Fruit fly (Drosophila melanogaster) whole organism, prepupa: ENCODE measurements around the gene CG43175.
A peak's percentile ranks its signal among the peaks of the same experiment; 100 is the strongest.

Source experiments
- CG10631 ChIP-seq: fragments of 200-800 bp; sonication (Bioruptor generic); optimal IDR thresholded peaks from 2 replicates; lab custom pipeline; 2016; ENCODE audit warnings: missing biosample characterization, missing genetic modification characterization
- CG10669 ChIP-seq: fragments of 200-800 bp; sonication (Bioruptor generic); optimal IDR thresholded peaks from 3 replicates; lab custom pipeline; 2018; ENCODE audit warnings: missing biosample characterization, mild to moderate bottlenecking, missing genetic modification characterization, moderate library complexity
- CG11762 ChIP-seq: fragments of 200-800 bp; sonication (Bioruptor generic); optimal IDR thresholded peaks from 3 replicates; lab custom pipeline; 2016; ENCODE audit warnings: missing biosample characterization, missing genetic modification characterization; ENCODE audit not compliant: insufficient read depth
- CG1621 ChIP-seq: fragments of 200-800 bp; sonication (Bioruptor generic); optimal IDR thresholded peaks from 3 replicates; lab custom pipeline; 2018; ENCODE audit warnings: missing biosample characterization, mild to moderate bottlenecking, missing genetic modification characterization
- CG16779 ChIP-seq: fragments of 200-800 bp; sonication (Bioruptor generic); optimal IDR thresholded peaks from 3 replicates; lab custom pipeline; 2017; ENCODE audit warnings: missing biosample characterization, mild to moderate bottlenecking, missing genetic modification characterization
- CG3032 ChIP-seq: fragments of 200-800 bp; optimal IDR thresholded peaks from 2 replicates; lab custom pipeline; 2019; ENCODE audit warnings: missing biosample characterization, mild to moderate bottlenecking, missing genetic modification characterization, moderate library complexity
- CG31627 ChIP-seq: fragments of 200-800 bp; sonication (Bioruptor generic); optimal IDR thresholded peaks from 3 replicates; lab custom pipeline; 2016; ENCODE audit warnings: missing biosample characterization, missing genetic modification characterization
- CG32006 ChIP-seq: fragments of 200-800 bp; sonication (Bioruptor generic); optimal IDR thresholded peaks from 3 replicates; lab custom pipeline; 2017; ENCODE audit warnings: missing biosample characterization, mild to moderate bottlenecking, missing genetic modification characterization
- CG34406 ChIP-seq: fragments of 200-800 bp; sonication (Bioruptor generic); optimal IDR thresholded peaks from 3 replicates; lab custom pipeline; 2016; ENCODE audit warnings: missing biosample characterization, missing genetic modification characterization
- CG3919 ChIP-seq: fragments of 200-800 bp; sonication (Bioruptor generic); optimal IDR thresholded peaks from 3 replicates; lab custom pipeline; 2016; ENCODE audit warnings: missing biosample characterization, missing genetic modification characterization
- CG4318 ChIP-seq: fragments of 200-800 bp; sonication (Bioruptor generic); optimal IDR thresholded peaks from 3 replicates; lab custom pipeline; 2017; ENCODE audit warnings: missing biosample characterization, mild to moderate bottlenecking, missing genetic modification characterization
- CG6808 ChIP-seq: fragments of 200-800 bp; sonication (Bioruptor generic); optimal IDR thresholded peaks from 3 replicates; lab custom pipeline; 2017; ENCODE audit warnings: missing biosample characterization, missing genetic modification characterization, mild to moderate bottlenecking, moderate library complexity, missing genetic modification reagents
- CG6854 ChIP-seq: fragments of 200-800 bp; sonication (Bioruptor generic); optimal IDR thresholded peaks from 2 replicates; lab custom pipeline; 2017; ENCODE audit warnings: missing biosample characterization, mild to moderate bottlenecking, missing genetic modification characterization
- CG7368 ChIP-seq: fragments of 200-800 bp; sonication (Bioruptor generic); optimal IDR thresholded peaks from 3 replicates; lab custom pipeline; 2016; ENCODE audit warnings: missing biosample characterization, missing genetic modification characterization
- CG8119 ChIP-seq: fragments of 200-800 bp; sonication (Bioruptor generic); IDR thresholded peaks from 3 replicates; pipeline ENCODE4 v1.3.6; 2022; ENCODE audit warnings: missing biosample characterization, missing genetic modification characterization
- CG8319 ChIP-seq: fragments of 200-800 bp; sonication (Bioruptor generic); optimal IDR thresholded peaks from 3 replicates; lab custom pipeline; 2016; ENCODE audit warnings: missing biosample characterization, missing genetic modification characterization
- CG8632 ChIP-seq: fragments of 200-800 bp; sonication (Bioruptor generic); optimal IDR thresholded peaks from 3 replicates; lab custom pipeline; 2016; ENCODE audit warnings: missing biosample characterization, missing genetic modification characterization
- Eip75B ChIP-seq: fragments of 200-800 bp; sonication (Bioruptor generic); optimal IDR thresholded peaks from 3 replicates; lab custom pipeline; 2016; ENCODE audit warnings: missing biosample characterization, missing genetic modification characterization
- Eip78C ChIP-seq: fragments of 200-800 bp; sonication (Bioruptor generic); peaks from one replicate; lab custom pipeline; 2016; ENCODE audit warnings: missing biosample characterization, missing genetic modification characterization
- Ets21C ChIP-seq: fragments of 200-800 bp; sonication (Bioruptor generic); optimal IDR thresholded peaks from 3 replicates; lab custom pipeline; 2016; ENCODE audit warnings: missing biosample characterization, missing genetic modification characterization
- Ets96B ChIP-seq: fragments of 200-800 bp; optimal IDR thresholded peaks from 2 replicates; lab custom pipeline; 2019; ENCODE audit warnings: missing biosample characterization, mild to moderate bottlenecking, missing genetic modification characterization, moderate library complexity
- Hr38 ChIP-seq: sonication (Bioruptor generic); optimal IDR thresholded peaks from 2 replicates; lab custom pipeline; 2016; ENCODE audit warnings: missing biosample characterization, missing genetic modification characterization
- OdsH ChIP-seq: fragments of 200-800 bp; sonication (Bioruptor generic); optimal IDR thresholded peaks from 3 replicates; lab custom pipeline; 2016; ENCODE audit warnings: missing biosample characterization, missing genetic modification characterization
- Smox ChIP-seq: fragments of 200-800 bp; sonication (Bioruptor generic); optimal IDR thresholded peaks from 3 replicates; lab custom pipeline; 2016; ENCODE audit warnings: missing biosample characterization, missing genetic modification characterization
- Sox102F ChIP-seq: fragments of 200-800 bp; sonication (Bioruptor generic); optimal IDR thresholded peaks from 2 replicates; lab custom pipeline; 2016; ENCODE audit warnings: missing biosample characterization, mild to moderate bottlenecking, missing genetic modification characterization
- Sox15 ChIP-seq: fragments of 200-800 bp; sonication (Bioruptor generic); optimal IDR thresholded peaks from 3 replicates; lab custom pipeline; 2016; ENCODE audit warnings: missing biosample characterization, missing genetic modification characterization
- achi ChIP-seq: fragments of 200-800 bp; sonication (Bioruptor generic); optimal IDR thresholded peaks from 3 replicates; lab custom pipeline; 2016; ENCODE audit warnings: missing biosample characterization, missing genetic modification characterization
- esn ChIP-seq: fragments of 200-800 bp; sonication (Bioruptor generic); optimal IDR thresholded peaks from 2 replicates; lab custom pipeline; 2016; ENCODE audit warnings: missing biosample characterization, mild to moderate bottlenecking, missing genetic modification characterization, moderate library complexity
- lz ChIP-seq: fragments of 200-800 bp; sonication (Bioruptor generic); optimal IDR thresholded peaks from 3 replicates; lab custom pipeline; 2016; ENCODE audit warnings: missing biosample characterization, missing genetic modification characterization
- net ChIP-seq: fragments of 200-800 bp; sonication (Bioruptor generic); optimal IDR thresholded peaks from 3 replicates; lab custom pipeline; 2016; ENCODE audit warnings: missing biosample characterization, missing genetic modification characterization
- spab ChIP-seq: fragments of 200-800 bp; sonication (Bioruptor generic); optimal IDR thresholded peaks from 2 replicates; lab custom pipeline; 2017; ENCODE audit warnings: missing biosample characterization, mild to moderate bottlenecking, missing genetic modification characterization, missing genetic modification reagents
- svp ChIP-seq: fragments of 200-800 bp; sonication (Bioruptor generic); peaks from one replicate; lab custom pipeline; 2016; ENCODE audit warnings: missing biosample characterization, missing genetic modification characterization
- topi ChIP-seq: fragments of 200-800 bp; sonication (Bioruptor generic); optimal IDR thresholded peaks from 3 replicates; lab custom pipeline; 2016; ENCODE audit warnings: missing biosample characterization, missing genetic modification characterization
- vri ChIP-seq: fragments of 200-800 bp; sonication (Bioruptor generic); optimal IDR thresholded peaks from 3 replicates; lab custom pipeline; 2016; ENCODE audit warnings: missing biosample characterization, mild to moderate bottlenecking, missing genetic modification characterization

CG43175 gene

DNA sequence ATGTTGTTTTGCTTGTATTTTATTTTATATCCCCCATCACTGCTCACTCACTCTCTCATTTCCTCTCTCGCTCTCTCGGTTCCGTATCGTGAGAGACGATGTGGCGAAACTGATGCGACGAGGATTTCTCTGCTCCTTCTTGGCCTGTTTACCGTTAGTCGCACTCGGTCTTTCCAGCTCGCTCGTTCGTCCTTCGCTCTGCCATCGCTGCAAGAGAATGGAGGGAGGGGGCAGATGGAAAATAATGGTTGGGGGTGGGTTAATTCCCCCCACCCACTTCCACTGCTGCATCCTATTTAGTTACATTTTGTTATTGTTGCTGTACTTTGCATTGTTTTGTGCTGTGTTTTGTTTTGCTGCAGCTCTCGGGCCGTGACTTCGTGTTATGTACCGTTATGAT, 23.4 kb downstream of the CG43175 start:
- TF ChIP-seq Sox15 (GFP tag; lab: Kevin White, UChicago) (no peak), CG11762 (GFP tag; lab: Kevin White, UChicago) (no peak), Sox102F (GFP tag; lab: Kevin White, UChicago) (no peak), Eip75B (GFP tag; lab: Kevin White, UChicago) (no peak), CG10669 (GFP tag; lab: Kevin White, UChicago) (no peak), CG10631 (GFP tag; lab: Kevin White, UChicago) (no peak), CG8319 (no peak), CG8119 (GFP tag; lab: Robert Waterston, UW) (no peak), CG8632 (GFP tag; lab: Kevin White, UChicago) (no peak)

DNA sequence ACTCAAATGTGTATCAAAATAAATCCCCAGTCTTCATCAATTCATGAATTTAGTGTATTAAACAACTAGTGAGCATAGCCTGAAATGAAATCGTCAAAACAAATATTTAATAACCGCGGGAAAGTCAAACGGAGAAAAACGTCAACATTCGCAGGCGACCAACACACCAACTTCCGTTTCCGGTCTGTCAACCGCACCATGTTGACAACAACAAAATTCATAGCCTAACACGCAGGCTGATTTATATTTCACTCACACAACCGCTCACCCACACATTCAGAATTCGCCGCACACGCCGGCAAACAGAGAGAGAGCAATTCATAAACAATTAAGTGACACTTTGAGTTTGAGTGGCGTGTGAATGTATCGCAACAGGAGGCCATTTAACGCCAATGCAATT, 24.5 kb downstream of the CG43175 start:
- TF ChIP-seq CG34406: peak; percentile 10
- TF ChIP-seq achi (GFP tag; lab: Kevin White, UChicago): peak; percentile 10
- no peak for TF ChIP-seq Ets96B (tag; lab: Kevin White, UChicago)

- TF ChIP-seq CG11762 (GFP tag; lab: Kevin White, UChicago): no peak
- no peak for TF ChIP-seq Sox15 (GFP tag; lab: Kevin White, UChicago)
- TF ChIP-seq CG3919 (GFP tag; lab: Kevin White, UChicago): no peak
- TF ChIP-seq CG31627 (GFP tag; lab: Kevin White, UChicago): no peak
- no peak for TF ChIP-seq CG6808 (GFP tag; lab: Kevin White, UChicago)
- no peak for TF ChIP-seq CG10669 (GFP tag; lab: Kevin White, UChicago)
- no peak for TF ChIP-seq topi (GFP tag; lab: Kevin White, UChicago)
- TF ChIP-seq CG8119 (GFP tag; lab: Robert Waterston, UW): no peak
These were observed 26.4 kb downstream of the CG43175 start for dm6 chr3R:17656923-17657322.

DNA sequence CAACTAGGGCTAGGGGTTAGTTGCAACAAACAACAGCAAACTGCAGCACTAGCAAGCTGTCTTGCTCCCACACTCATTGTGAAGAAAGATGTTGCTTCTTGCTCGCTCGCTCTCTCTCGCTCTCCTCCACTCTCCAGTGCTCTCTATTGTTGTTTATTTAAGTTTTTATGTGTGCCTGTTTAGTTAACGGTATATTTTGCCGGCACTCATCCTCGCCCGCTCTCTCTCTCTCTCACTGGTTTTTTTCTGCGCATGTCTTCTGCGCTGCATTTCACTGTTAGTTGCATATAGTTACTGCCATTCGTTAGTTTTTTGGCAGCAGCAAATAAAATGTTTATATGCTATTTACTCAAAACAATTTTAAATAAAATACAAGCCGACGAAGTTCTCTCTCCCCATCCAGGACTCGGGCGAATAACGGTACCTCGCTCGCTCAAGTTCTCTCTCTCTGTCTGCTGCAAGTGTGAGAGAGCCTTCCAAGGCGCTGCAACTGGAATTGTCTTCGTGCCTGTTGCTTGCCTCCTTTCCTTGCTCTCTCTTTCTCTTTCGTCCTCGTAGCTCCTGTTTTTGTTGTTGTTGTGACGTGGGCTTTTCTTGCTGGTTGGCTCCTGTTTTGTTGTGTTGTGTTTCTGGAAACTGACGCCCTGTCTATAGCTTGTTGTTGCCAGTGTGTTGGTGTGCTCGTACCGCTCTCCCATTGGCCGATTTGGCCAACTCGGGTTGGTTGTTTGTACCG, 35.7 kb downstream of the CG43175 start:
- TF ChIP-seq CG1621 (no peak), CG3919 (GFP tag; lab: Kevin White, UChicago) (no peak), CG10631 (GFP tag; lab: Kevin White, UChicago) (no peak), CG16779 (tag; lab: Kevin White, UChicago) (no peak), CG11762 (GFP tag; lab: Kevin White, UChicago) (no peak), net (GFP tag; lab: Kevin White, UChicago) (no peak), lz (GFP tag; lab: Kevin White, UChicago) (no peak), CG32006 (GFP tag; lab: Kevin White, UChicago) (no peak), OdsH (GFP tag; lab: Kevin White, UChicago) (no peak), CG3032 (tag; lab: Kevin White, UChicago) (no peak)

DNA sequence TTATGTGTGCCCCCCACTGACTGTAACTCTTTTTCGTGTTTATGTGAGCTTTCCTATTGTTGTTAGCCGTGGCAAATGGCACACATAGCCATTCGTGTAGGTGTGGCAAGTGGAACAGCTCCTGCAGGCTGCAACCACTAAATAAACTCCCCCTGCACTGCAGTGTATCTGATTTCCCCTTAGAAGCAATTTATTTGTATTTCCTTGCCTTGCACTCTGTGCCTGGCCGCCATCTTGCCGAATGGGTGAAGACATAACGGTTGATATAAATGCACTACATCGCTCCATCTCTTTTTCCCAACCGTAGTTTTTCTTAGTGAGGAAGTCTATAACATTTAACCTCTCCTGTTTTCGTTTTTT, 36.3 kb downstream of the CG43175 start:
- TF ChIP-seq spab (GFP tag; lab: Kevin White, UChicago): no peak
- TF ChIP-seq CG7368 (GFP tag; lab: Kevin White, UChicago): no peak
- TF ChIP-seq svp: no peak
- no peak for TF ChIP-seq Eip78C (GFP tag; lab: Kevin White, UChicago)
- no peak for TF ChIP-seq Ets21C (GFP tag; lab: Kevin White, UChicago)
- no peak for TF ChIP-seq vri (GFP tag; lab: Kevin White, UChicago)
- TF ChIP-seq CG6854 (GFP tag; lab: Kevin White, UChicago): no peak
- TF ChIP-seq CG34406: no peak
- TF ChIP-seq CG4318 (GFP tag; lab: Kevin White, UChicago): no peak
- no peak for TF ChIP-seq Smox (GFP tag; lab: Kevin White, UChicago)
- no peak for TF ChIP-seq esn
- TF ChIP-seq Sox102F (GFP tag; lab: Kevin White, UChicago): no peak
- no peak for TF ChIP-seq Hr38
- no peak for TF ChIP-seq OdsH (GFP tag; lab: Kevin White, UChicago)
- TF ChIP-seq CG8319: no peak
- TF ChIP-seq, all 60 proteins: peak for 0
